Worm (Caenorhabditis elegans) whole organism, L1 larva: ENCODE measurements around the gene T25E4.2.
A peak's percentile ranks its signal among the peaks of the same experiment; 100 is the strongest.

Source experiments
- C34B4.2 ChIP-seq: sonication (generic microtip); optimal IDR thresholded peaks from 2 replicates; lab custom pipeline; 2017; ENCODE audit warnings: mild to moderate bottlenecking, missing genetic modification characterization, missing compliant biosample characterization
- Y116A8C.19 ChIP-seq: sonication (generic microtip); optimal IDR thresholded peaks from 2 replicates; lab custom pipeline; 2016; ENCODE audit warnings: missing compliant biosample characterization, missing genetic modification characterization, borderline replicate concordance
- aha-1 ChIP-seq: fragments of 150-350 bp; optimal IDR thresholded peaks from 2 replicates; lab custom pipeline; 2014; ENCODE audit warnings: missing biosample characterization, missing genetic modification characterization
- aly-2 ChIP-seq: fragments of 150-350 bp; optimal IDR thresholded peaks from 2 replicates; lab custom pipeline; 2014; ENCODE audit warnings: missing biosample characterization, missing genetic modification characterization
- ama-1 ChIP-seq: fragments of 150-350 bp; optimal IDR thresholded peaks from 2 replicates; lab custom pipeline; 2014
- ceh-88 ChIP-seq: fragments of 200-800 bp; sonication (Bioruptor generic); IDR thresholded peaks from 2 replicates; pipeline ENCODE4 v1.3.6; 2022; ENCODE audit warnings: missing genetic modification characterization, missing compliant biosample characterization
- ceh-90 ChIP-seq: sonication (generic microtip); optimal IDR thresholded peaks from 2 replicates; lab custom pipeline; 2016; ENCODE audit warnings: missing genetic modification characterization, missing compliant biosample characterization
- dpl-1 ChIP-seq, 3 experiments: fragments of 150-350 bp in 2 of 3; sonication (generic microtip) in 1 of 3; optimal IDR thresholded peaks; 2 replicates each; lab custom pipeline; 2014 to 2017; ENCODE audit warnings: missing biosample characterization in 3 of 3, missing genetic modification characterization in 3 of 3, missing genetic modification reagents in 3 of 3
- efl-1 ChIP-seq, 4 experiments: fragments of 150-350 bp; optimal IDR thresholded peaks in 3 of 4; peaks in 1 of 4; 1 replicate in 1 of 4; 2 replicates in 3 of 4; lab custom pipeline; 2014; ENCODE audit warnings: missing biosample characterization in 2 of 4, missing genetic modification characterization in 2 of 4, missing genetic modification reagents in 2 of 4
- egl-13 ChIP-seq: sonication (generic microtip); optimal IDR thresholded peaks from 2 replicates; lab custom pipeline; 2016; ENCODE audit warnings: missing genotype, missing genetic modification reagents, missing genetic modification characterization, missing compliant biosample characterization
- elt-3 ChIP-seq, 6 experiments: fragments of 150-350 bp in 1 of 6; sonication (generic microtip); optimal IDR thresholded peaks; 2 replicates each; lab custom pipeline; 2017 to 2018; ENCODE audit warnings: missing biosample characterization in 6 of 6, missing genetic modification characterization in 6 of 6, inconsistent platforms in 1 of 6
- fkh-10 ChIP-seq: sonication (generic microtip); optimal IDR thresholded peaks from 2 replicates; lab custom pipeline; 2017; ENCODE audit warnings: missing biosample characterization, missing genetic modification reagents, missing genetic modification characterization
- fkh-8 ChIP-seq: sonication (generic microtip); optimal IDR thresholded peaks from 2 replicates; lab custom pipeline; 2016; ENCODE audit warnings: mild to moderate bottlenecking, missing genetic modification characterization, missing compliant biosample characterization
- fos-1 ChIP-seq: fragments of 150-350 bp; optimal IDR thresholded peaks from 2 replicates; lab custom pipeline; 2014; ENCODE audit warnings: missing biosample characterization, missing genetic modification characterization
- grh-1 ChIP-seq: fragments of 200-800 bp; sonication (Bioruptor generic); IDR thresholded peaks from 2 replicates; pipeline ENCODE4 v1.3.6; 2022; ENCODE audit warnings: missing genetic modification reagents, missing genetic modification characterization, missing compliant biosample characterization
- hlh-17 ChIP-seq: fragments of 200-800 bp; sonication (Bioruptor generic); optimal IDR thresholded peaks from 2 replicates; lab custom pipeline; 2018; ENCODE audit warnings: missing genetic modification characterization, mild to moderate bottlenecking, missing compliant biosample characterization, moderate library complexity, borderline replicate concordance
- isw-1 ChIP-seq: fragments of 200-800 bp; sonication (Bioruptor generic); IDR thresholded peaks from 2 replicates; pipeline ENCODE4 v1.3.6; 2022; ENCODE audit warnings: missing genetic modification characterization, missing compliant biosample characterization
- lin-39 ChIP-seq: fragments of 150-350 bp; optimal IDR thresholded peaks from 2 replicates; lab custom pipeline; 2014; ENCODE audit warnings: missing biosample characterization, missing genetic modification reagents, missing genetic modification characterization
- lsy-2 ChIP-seq, 2 experiments: fragments of 150-350 bp; optimal IDR thresholded peaks; 2 replicates each; lab custom pipeline; 2014; ENCODE audit warnings: missing biosample characterization in 2 of 2, missing genetic modification characterization in 2 of 2
- mab-9 ChIP-seq: fragments of 200-800 bp; sonication (Bioruptor generic); IDR thresholded peaks from 2 replicates; pipeline ENCODE4 v1.3.6; 2022; ENCODE audit warnings: missing genetic modification reagents, missing genetic modification characterization, missing compliant biosample characterization
- mdl-1 ChIP-seq, 2 experiments: fragments of 150-350 bp; optimal IDR thresholded peaks; 2 replicates each; lab custom pipeline; 2014 to 2017; ENCODE audit warnings: missing biosample characterization in 2 of 2, missing genetic modification characterization in 2 of 2, inconsistent platforms in 1 of 2
- nhr-11 ChIP-seq: fragments of 150-350 bp; optimal IDR thresholded peaks from 2 replicates; lab custom pipeline; 2014; ENCODE audit warnings: missing biosample characterization, missing genetic modification characterization
- nhr-12 ChIP-seq: sonication (generic microtip); optimal IDR thresholded peaks from 2 replicates; lab custom pipeline; 2017; ENCODE audit warnings: missing biosample characterization, missing genetic modification characterization
- nhr-20 ChIP-seq: sonication (generic microtip); optimal IDR thresholded peaks from 2 replicates; lab custom pipeline; 2016; ENCODE audit warnings: mild to moderate bottlenecking, missing genetic modification characterization, missing compliant biosample characterization
- nhr-237 ChIP-seq: fragments of 150-350 bp; optimal IDR thresholded peaks from 2 replicates; lab custom pipeline; 2014; ENCODE audit warnings: missing biosample characterization, missing genetic modification characterization
- nhr-77 ChIP-seq: fragments of 150-350 bp; optimal IDR thresholded peaks from 2 replicates; lab custom pipeline; 2014; ENCODE audit warnings: missing biosample characterization, missing genetic modification characterization
- nhr-85 ChIP-seq: sonication (generic microtip); peaks from one replicate; lab custom pipeline; 2016; ENCODE audit warnings: missing genetic modification characterization, inconsistent platforms, missing compliant biosample characterization
- rnt-1 ChIP-seq: sonication (generic microtip); optimal IDR thresholded peaks from 2 replicates; lab custom pipeline; 2016; ENCODE audit warnings: mild to moderate bottlenecking, missing genetic modification characterization, moderate library complexity, missing compliant biosample characterization
- sup-37 ChIP-seq: fragments of 200-800 bp; sonication (Bioruptor generic); optimal IDR thresholded peaks from 2 replicates; lab custom pipeline; 2018; ENCODE audit warnings: mild to moderate bottlenecking, missing genetic modification characterization, missing compliant biosample characterization
- swsn-7 ChIP-seq: sonication (generic microtip); optimal IDR thresholded peaks from 2 replicates; lab custom pipeline; 2016; ENCODE audit warnings: missing genetic modification characterization, missing compliant biosample characterization
- unc-62 ChIP-seq: fragments of 150-350 bp; optimal IDR thresholded peaks from 2 replicates; lab custom pipeline; 2014; ENCODE audit warnings: missing biosample characterization, missing genetic modification reagents, missing genetic modification characterization
- unc-86 ChIP-seq: sonication (generic microtip); optimal IDR thresholded peaks from 2 replicates; lab custom pipeline; 2016; ENCODE audit warnings: missing genetic modification characterization, missing compliant biosample characterization
- unc-98 ChIP-seq: fragments of 200-800 bp; sonication (Bioruptor generic); IDR thresholded peaks from 2 replicates; pipeline ENCODE4 v1.3.6; 2022; ENCODE audit warnings: missing genetic modification characterization, missing compliant biosample characterization
- vab-15 ChIP-seq: sonication (generic microtip); optimal IDR thresholded peaks from 2 replicates; lab custom pipeline; 2017; ENCODE audit warnings: missing genotype, mild to moderate bottlenecking, missing genetic modification characterization, missing compliant biosample characterization
- xbp-1 ChIP-seq: sonication (generic microtip); optimal IDR thresholded peaks from 2 replicates; lab custom pipeline; 2016; ENCODE audit warnings: missing genetic modification characterization, missing compliant biosample characterization
- ztf-11 ChIP-seq, 2 experiments: sonication (generic microtip); optimal IDR thresholded peaks; 2 replicates each; lab custom pipeline; 2016 to 2017; ENCODE audit warnings: missing genetic modification characterization in 2 of 2, missing biosample characterization in 1 of 2, missing compliant biosample characterization in 1 of 2
- ztf-4 ChIP-seq: fragments of 150-350 bp; optimal IDR thresholded peaks from 2 replicates; lab custom pipeline; 2014; ENCODE audit warnings: missing biosample characterization, missing genetic modification characterization

T25E4.2 gene

ce11 chrII:5593377-5593932 is 11.2 kb upstream of the T25E4.2 start, which contains the start of gene cdc-14 (continued):
- TF ChIP-seq fkh-8 (tag; lab: Kevin White, UChicago), result no peak
- no peak for TF ChIP-seq unc-98
- TF ChIP-seq nhr-11 (tag; lab: Kevin White, UChicago), result no peak
- TF ChIP-seq nhr-85 (tag; lab: Kevin White, UChicago), result peak; percentile 90
- no peak for TF ChIP-seq aly-2 (tag; lab: Kevin White, UChicago)
- TF ChIP-seq fos-1 (tag; lab: Kevin White, UChicago), result peak; percentile 28
- peak; percentile 64 for TF ChIP-seq ztf-4
- peak; percentile 91 for TF ChIP-seq nhr-20 (tag; lab: Kevin White, UChicago)
- TF ChIP-seq C34B4.2, result no peak
- no peak for TF ChIP-seq ceh-90 (tag; lab: Kevin White, UChicago)
- peak; percentile 80 for TF ChIP-seq rnt-1 (tag; lab: Kevin White, UChicago)
- no peak for TF ChIP-seq ceh-88 (GFP tag; lab: Robert Waterston, UW)
- peak; percentile 37 for TF ChIP-seq isw-1 (GFP tag; lab: Robert Waterston, UW)
- peak; percentile 59 for TF ChIP-seq nhr-77 (tag; lab: Kevin White, UChicago)
- no peak for TF ChIP-seq hlh-17 (GFP tag; lab: Kevin White, UChicago)
- TF ChIP-seq Y116A8C.19 (tag; lab: Kevin White, UChicago), result no peak
- 0 out of 2 replicates have a peak, but pooled peaks have one; percentile 8 for TF ChIP-seq grh-1 (GFP tag; lab: Robert Waterston, UW)
- peak; percentile 57 for TF ChIP-seq xbp-1
- TF ChIP-seq swsn-7 (tag; lab: Kevin White, UChicago), result peak; percentile 76
- TF ChIP-seq lsy-2 (tag; optimal IDR thresholded peaks at IDR 0.05; lab: Kevin White, UChicago), result peak; percentile 77 to 80
- TF ChIP-seq nhr-12 (tag; lab: Kevin White, UChicago), result no peak
- TF ChIP-seq mdl-1 (tag; optimal IDR thresholded peaks at IDR 0.05; lab: Kevin White, UChicago), result peak in 1 of 2 experiments; percentile 87
- no peak for TF ChIP-seq aha-1 (tag; lab: Kevin White, UChicago)
- no peak for TF ChIP-seq ztf-11 (tag; optimal IDR thresholded peaks at IDR 0.05; lab: Kevin White, UChicago)
- TF ChIP-seq vab-15 (tag; lab: Kevin White, UChicago), result peak; percentile 56
- TF ChIP-seq unc-86 (tag; lab: Kevin White, UChicago), result no peak
- peak in 2 of 6 experiments; percentile 39 to 73 for TF ChIP-seq elt-3 (tag; optimal IDR thresholded peaks at IDR 0.05; lab: Kevin White, UChicago)
- TF ChIP-seq fkh-10 (GFP tag; lab: Kevin White, UChicago), result no peak
- no peak for TF ChIP-seq egl-13 (tag; lab: Kevin White, UChicago)
- peak; percentile 18 for TF ChIP-seq nhr-237
- peak; percentile 42 for TF ChIP-seq sup-37 (GFP tag; lab: Kevin White, UChicago)
- peak; percentile 72 to 81 (median 77) for TF ChIP-seq dpl-1 (GFP tag; optimal IDR thresholded peaks at IDR 0.05; lab: Kevin White, UChicago)

- TF ChIP-seq nhr-237 (no peak), unc-62 (no peak), nhr-85 (tag; lab: Kevin White, UChicago) (peak; percentile 72)
Measured at ce11 chrII:5592857-5593256, 10.6 kb upstream of the T25E4.2 start.

- TF ChIP-seq lin-39 (tag; lab: Kevin White, UChicago) (no peak), efl-1 (optimal IDR thresholded peaks at IDR 0.05; lab: Kevin White, UChicago) (no peak), efl-1 (GFP tag; optimal IDR thresholded peaks at IDR 0.05 in 1 of 2; lab: Kevin White, UChicago) (peak in 1 of 2 experiments; percentile 82), sup-37 (GFP tag; lab: Kevin White, UChicago) (no peak), mab-9 (GFP tag; lab: Robert Waterston, UW) (no peak), ama-1 (lab: Kevin White, UChicago) (no peak), nhr-85 (tag; lab: Kevin White, UChicago) (peak; percentile 52)
Measured at ce11 chrII:5591558-5591957, 9.3 kb upstream of the T25E4.2 start.
